Fruit fly (Drosophila melanogaster): Measurements from ENCODE around the gene CG31635.
A peak's percentile ranks its signal among the peaks of the same experiment; 100 is the strongest.

Gene CG31635

dm6 chr2L:6667719-6668325, 18.9 kb upstream of the CG31635 start, which contains the start of gene Galt (continued):
- peak; percentile 41; the same call in 1 of the 2 replicates for TF ChIP-seq Adf1 (GFP tag; IDR thresholded peaks at IDR 0.05)
- peak; percentile 5 for TF ChIP-seq CG8388 (GFP tag; optimal IDR thresholded peaks at IDR 0.05)
- TF ChIP-seq CG12236 (GFP tag; optimal IDR thresholded peaks at IDR 0.05), result no peak
- TF ChIP-seq btn (GFP tag; optimal IDR thresholded peaks at IDR 0.05), result no peak
- TF ChIP-seq CG13624 (GFP tag; optimal IDR thresholded peaks at IDR 0.05), result no peak
- no peak for TF ChIP-seq cato (GFP tag; optimal IDR thresholded peaks at IDR 0.05; ENCODE audit: borderline replicate concordance)
- peak; percentile 76 for TF ChIP-seq Sry-β (GFP tag; optimal IDR thresholded peaks at IDR 0.05)
- TF ChIP-seq Hr39 (optimal IDR thresholded peaks at IDR 0.05), result no peak
- peak; percentile 8 for TF ChIP-seq CG30403 (GFP tag; optimal IDR thresholded peaks at IDR 0.05)
- peak; percentile 57 for TF ChIP-seq pros (GFP tag; optimal IDR thresholded peaks at IDR 0.05)
- no peak for TF ChIP-seq gt (GFP tag; IDR thresholded peaks at IDR 0.05)
- TF ChIP-seq unpg (GFP tag; optimal IDR thresholded peaks at IDR 0.05), result peak; percentile 39
- TF ChIP-seq abd-A (tag; optimal IDR thresholded peaks at IDR 0.05), result no peak
- peak; percentile 5 for TF ChIP-seq Lhr (GFP tag; optimal IDR thresholded peaks at IDR 0.05)
- TF ChIP-seq B-H2 (GFP tag; optimal IDR thresholded peaks at IDR 0.05), result peak; percentile 44
- TF ChIP-seq Camta (GFP tag; optimal IDR thresholded peaks at IDR 0.05), result no peak
- no peak for TF ChIP-seq CG11093 (GFP tag; IDR thresholded peaks at IDR 0.05)
- TF ChIP-seq CG10431 (GFP tag; optimal IDR thresholded peaks at IDR 0.05), result peak; percentile 38
- TF ChIP-seq sens-2 (GFP tag; IDR thresholded peaks at IDR 0.05), result no peak
- TF ChIP-seq CG9876 (GFP tag; optimal IDR thresholded peaks at IDR 0.05), result no peak
- peak; percentile 99 for TF ChIP-seq sd (tag; optimal IDR thresholded peaks at IDR 0.05)
- no peak for TF ChIP-seq dati (GFP tag; IDR thresholded peaks at IDR 0.05)
- no peak for TF ChIP-seq wdn (GFP tag; IDR thresholded peaks at IDR 0.05)
- peak; percentile 58 for TF ChIP-seq CG12391 (tag; optimal IDR thresholded peaks at IDR 0.05)
- TF ChIP-seq CG5953 (GFP tag; IDR thresholded peaks at IDR 0.05), result no peak
- peak; percentile 54 for TF ChIP-seq CG7987 (GFP tag; optimal IDR thresholded peaks at IDR 0.05)
- TF ChIP-seq dm (GFP tag; optimal IDR thresholded peaks at IDR 0.05), result no peak
- no peak for TF ChIP-seq CG10654 (GFP tag; optimal IDR thresholded peaks at IDR 0.05)
- peak; percentile 44 for TF ChIP-seq CG3281 (GFP tag; optimal IDR thresholded peaks at IDR 0.05)
- peak; percentile 13 for TF ChIP-seq bcd (GFP tag; optimal IDR thresholded peaks at IDR 0.05)
- no peak for TF ChIP-seq gcm2 (GFP tag; optimal IDR thresholded peaks at IDR 0.05)
- peak; percentile 93 for TF ChIP-seq nerfin-1 (tag; optimal IDR thresholded peaks at IDR 0.05)
- peak; percentile 10 for TF ChIP-seq Dp (GFP tag; optimal IDR thresholded peaks at IDR 0.05)
- TF ChIP-seq ato (GFP tag; IDR thresholded peaks at IDR 0.05; ENCODE audit: partially characterized antibody), result peak; percentile 23; the same call in 1 of the 2 replicates
- TF ChIP-seq tin (GFP tag; optimal IDR thresholded peaks at IDR 0.05), result no peak
- TF ChIP-seq CG10565 (GFP tag; optimal IDR thresholded peaks at IDR 0.05), result no peak
- peak; percentile 61 for TF ChIP-seq Rfx (GFP tag; IDR thresholded peaks at IDR 0.05)
- peak; percentile 90 for TF ChIP-seq CG14860 (GFP tag; IDR thresholded peaks at IDR 0.05; ENCODE audit: partially characterized antibody)
- no peak for TF ChIP-seq dmrt99B (tag; optimal IDR thresholded peaks at IDR 0.05)
- TF ChIP-seq maf-S (GFP tag; optimal IDR thresholded peaks at IDR 0.05), result no peak
- TF ChIP-seq CG1832 (GFP tag; optimal IDR thresholded peaks at IDR 0.05), result no peak
- TF ChIP-seq eyg (GFP tag; optimal IDR thresholded peaks at IDR 0.05), result no peak
- TF ChIP-seq disco-r (GFP tag; optimal IDR thresholded peaks at IDR 0.05), result no peak
- TF ChIP-seq tup (GFP tag; optimal IDR thresholded peaks at IDR 0.05), result no peak
- no peak for TF ChIP-seq CG7839 (tag; optimal IDR thresholded peaks at IDR 0.05)
- peak; percentile 76; the same call in 1 of the 2 replicates for TF ChIP-seq tna (GFP tag; IDR thresholded peaks at IDR 0.05; ENCODE audit: partially characterized antibody)
- TF ChIP-seq CG7357 (GFP tag; IDR thresholded peaks at IDR 0.05), result no peak
- no peak for TF ChIP-seq Hmx (GFP tag; optimal IDR thresholded peaks at IDR 0.05)
- peak; percentile 28 for TF ChIP-seq onecut (GFP tag; IDR thresholded peaks at IDR 0.05)
- peak; percentile 36 for TF ChIP-seq CG15696 (tag; optimal IDR thresholded peaks at IDR 0.05)
- no peak for TF ChIP-seq ap (GFP tag; IDR thresholded peaks at IDR 0.05)

Data from whole organism, embryonic.